Fruit fly (Drosophila melanogaster): Measurements from ENCODE around the gene Ugt36A1.

The Ugt36A1 gene

dm6 chr2L:3647521-3648172 is 28.8 kb downstream of the Ugt36A1 start (continued):
- TF ChIP-seq Opbp (GFP tag; IDR thresholded peaks at IDR 0.05; ENCODE audit: partially characterized antibody) (no peak), ranshi (GFP tag; IDR thresholded peaks at IDR 0.05) (no peak), ci (GFP tag; IDR thresholded peaks at IDR 0.05) (0 out of 3 replicates have a peak, but pooled peaks have one; percentile 39), CG7987 (GFP tag; optimal IDR thresholded peaks at IDR 0.05) (peak; percentile 7), so (GFP tag; IDR thresholded peaks at IDR 0.05) (0 out of 3 replicates have a peak, but pooled peaks have one; percentile 12), CG4328 (GFP tag; optimal IDR thresholded peaks at IDR 0.05) (no peak), CG13624 (GFP tag; optimal IDR thresholded peaks at IDR 0.05) (no peak), ara (GFP tag; IDR thresholded peaks at IDR 0.05) (no peak), CG17912 (GFP tag; optimal IDR thresholded peaks at IDR 0.05) (peak; percentile 37), chm (GFP tag; IDR thresholded peaks at IDR 0.05) (no peak), mirr (GFP tag; optimal IDR thresholded peaks at IDR 0.05) (no peak), MBD-R2 (GFP tag; IDR thresholded peaks at IDR 0.05) (no peak), nau (GFP tag; optimal IDR thresholded peaks at IDR 0.05) (no peak), CG15011 (GFP tag; optimal IDR thresholded peaks at IDR 0.05) (no peak), CG4730 (GFP tag; IDR thresholded peaks at IDR 0.05) (no peak), CG2678 (tag; optimal IDR thresholded peaks at IDR 0.05) (peak; percentile 29), NC2β (GFP tag; optimal IDR thresholded peaks at IDR 0.05) (no peak), cato (GFP tag; optimal IDR thresholded peaks at IDR 0.05; ENCODE audit: borderline replicate concordance) (peak; percentile 7), YL-1 (GFP tag; optimal IDR thresholded peaks at IDR 0.05) (no peak), dmrt11E (tag; optimal IDR thresholded peaks at IDR 0.05) (peak; percentile 1), Dip3 (GFP tag; optimal IDR thresholded peaks at IDR 0.05) (no peak), Xrp1 (GFP tag; IDR thresholded peaks at IDR 0.05) (0 out of 2 replicates have a peak, but pooled peaks have one; percentile 30), CG10654 (GFP tag; optimal IDR thresholded peaks at IDR 0.05) (no peak), D19B (GFP tag; optimal IDR thresholded peaks at IDR 0.05) (no peak), fu2 (GFP tag; optimal IDR thresholded peaks at IDR 0.05) (no peak), GATAe (GFP tag; conservative IDR thresholded peaks at IDR 0.05) (no peak), sna (GFP tag; IDR thresholded peaks at IDR 0.05; ENCODE audit: partially characterized antibody) (no peak), Abd-B (GFP tag; optimal IDR thresholded peaks at IDR 0.05) (no peak), bcd (GFP tag; optimal IDR thresholded peaks at IDR 0.05) (no peak), Max (GFP tag; optimal IDR thresholded peaks at IDR 0.05) (no peak), fd64A (GFP tag; optimal IDR thresholded peaks at IDR 0.05) (peak; percentile 21), sens (GFP tag) (peak; percentile 62), kah (GFP tag; optimal IDR thresholded peaks at IDR 0.05) (no peak), CG3995 (GFP tag; optimal IDR thresholded peaks at IDR 0.05) (no peak), Lim3 (GFP tag; IDR thresholded peaks at IDR 0.05) (no peak), Hey (tag; optimal IDR thresholded peaks at IDR 0.05) (no peak), CkIIα-i1 (GFP tag; IDR thresholded peaks at IDR 0.05) (no peak), pb (GFP tag; optimal IDR thresholded peaks at IDR 0.05) (no peak), Side (GFP tag; optimal IDR thresholded peaks at IDR 0.05) (no peak), run (tag; optimal IDR thresholded peaks at IDR 0.05) (no peak), Mrtf (GFP tag; IDR thresholded peaks at IDR 0.05) (no peak), CG18619 (GFP tag; optimal IDR thresholded peaks at IDR 0.05) (no peak), corto (GFP tag; optimal IDR thresholded peaks at IDR 0.05) (no peak), chinmo (GFP tag; IDR thresholded peaks at IDR 0.05; ENCODE audit: partially characterized antibody) (no peak), CG2875 (GFP tag; optimal IDR thresholded peaks at IDR 0.05) (peak; percentile 20), lov (optimal IDR thresholded peaks at IDR 0.05) (no peak), lov (GFP tag; IDR thresholded peaks at IDR 0.05) (no peak), phol (tag; optimal IDR thresholded peaks at IDR 0.05) (no peak), insv (GFP tag; optimal IDR thresholded peaks at IDR 0.05) (no peak), CG4617 (GFP tag; optimal IDR thresholded peaks at IDR 0.05; ENCODE audit: borderline replicate concordance) (no peak), h (optimal IDR thresholded peaks at IDR 0.05) (no peak)
